Worm (Caenorhabditis elegans): ENCODE data around the gene sma-3.

- no peak for TF ChIP-seq him-1 (tag; optimal IDR thresholded peaks at IDR 0.05)
- TF ChIP-seq W03F9.2 (tag; optimal IDR thresholded peaks at IDR 0.05) = no peak
- TF ChIP-seq dao-5 (tag; optimal IDR thresholded peaks at IDR 0.05) = no peak
Observed at ce11 chrIII:6900609-6901008, 36.8 kb upstream of the sma-3 start.
